Worm (Caenorhabditis elegans): ENCODE measurements around the gene R09E10.6.
"Not testable (repeated sequence)": the region's sequence is repeated elsewhere in the genome, so short reads cannot be mapped to it uniquely, and the experiment has no call there.

R09E10.6 gene

DNA sequence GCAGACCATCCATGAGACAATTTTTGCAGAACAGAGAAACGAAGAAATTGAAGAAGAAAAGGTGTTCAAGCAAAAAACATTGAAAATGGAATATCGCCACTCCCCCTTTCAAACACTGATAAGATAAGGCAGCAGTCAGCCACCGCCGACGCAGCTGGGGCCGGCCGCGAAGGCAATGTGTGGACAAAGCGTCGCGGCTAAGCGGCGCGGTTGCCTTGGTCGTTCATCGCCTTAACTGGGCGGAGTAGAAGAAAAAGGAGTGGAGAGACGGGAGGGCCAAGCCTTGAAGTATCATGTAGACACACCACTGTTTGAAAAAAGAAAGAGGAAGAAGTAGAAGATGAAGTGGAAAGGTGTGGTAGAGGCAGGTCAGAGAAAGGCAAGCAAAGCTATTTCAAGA is 37.0 kb upstream of the R09E10.6 start:
- peak; percentile 6 for TF ChIP-seq skn-1 (tag; optimal IDR thresholded peaks at IDR 0.05)
- TF ChIP-seq ceh-82 (tag; optimal IDR thresholded peaks at IDR 0.05) = peak in 1 of 3 experiments; percentile 25
- TF ChIP-seq jun-1 (tag; optimal IDR thresholded peaks at IDR 0.05) = no peak
- no peak for TF ChIP-seq aha-1 (tag; optimal IDR thresholded peaks at IDR 0.05)
- TF ChIP-seq fkh-8 (tag; optimal IDR thresholded peaks at IDR 0.05) = peak; percentile 53
- no peak for TF ChIP-seq ztf-4 (tag; optimal IDR thresholded peaks at IDR 0.05)
- peak; percentile 11 for TF ChIP-seq pax-3 (tag; optimal IDR thresholded peaks at IDR 0.05)
- TF ChIP-seq nhr-20 (tag; optimal IDR thresholded peaks at IDR 0.05) = peak; percentile 33
- TF ChIP-seq nhr-71 (tag; optimal IDR thresholded peaks at IDR 0.05) = peak; percentile 13
- TF ChIP-seq lin-14 (GFP tag; optimal IDR thresholded peaks at IDR 0.05) = peak; percentile 66
- TF ChIP-seq snu-23 (GFP tag; optimal IDR thresholded peaks at IDR 0.05) = peak; percentile 13
- no peak for TF ChIP-seq ceh-63 (GFP tag; optimal IDR thresholded peaks at IDR 0.05)
- peak; percentile 62 to 89 (median 72) for TF ChIP-seq elt-3 (tag; optimal IDR thresholded peaks at IDR 0.05)
- peak; percentile 12 for TF ChIP-seq dsc-1 (tag; optimal IDR thresholded peaks at IDR 0.05)
- peak; percentile 11 for TF ChIP-seq nhr-90 (tag; optimal IDR thresholded peaks at IDR 0.05; ENCODE audit: poor library complexity)
- peak in 1 of 2 experiments; percentile 52 for TF ChIP-seq lin-35 (GFP tag; optimal IDR thresholded peaks at IDR 0.05)
- peak; percentile 15 for TF ChIP-seq fkh-10 (GFP tag; optimal IDR thresholded peaks at IDR 0.05)
- TF ChIP-seq aly-2 (tag; optimal IDR thresholded peaks at IDR 0.05) = no peak
- no peak for TF ChIP-seq xbp-1 (tag; optimal IDR thresholded peaks at IDR 0.05)
- TF ChIP-seq swsn-7 (tag; optimal IDR thresholded peaks at IDR 0.05) = peak; percentile 0
- TF ChIP-seq nhr-85 (tag) = peak; percentile 26
- TF ChIP-seq efl-1 (optimal IDR thresholded peaks at IDR 0.05) = no peak
- peak in 1 of 2 experiments; percentile 37 for TF ChIP-seq efl-1 (GFP tag; optimal IDR thresholded peaks at IDR 0.05 in 1 of 2)
- TF ChIP-seq nhr-47 (tag; optimal IDR thresholded peaks at IDR 0.05) = peak; percentile 9
- no peak for TF ChIP-seq nhr-237 (tag; optimal IDR thresholded peaks at IDR 0.05)
- TF ChIP-seq vab-15 (tag; optimal IDR thresholded peaks at IDR 0.05) = no peak
- TF ChIP-seq zip-4 (GFP tag; optimal IDR thresholded peaks at IDR 0.05) = no peak
- TF ChIP-seq blmp-1 (tag; optimal IDR thresholded peaks at IDR 0.05) = peak; percentile 71
- no peak for TF ChIP-seq ceh-8 (GFP tag; optimal IDR thresholded peaks at IDR 0.05)
- peak; percentile 13 for TF ChIP-seq nhr-77 (tag; optimal IDR thresholded peaks at IDR 0.05)
- TF ChIP-seq elt-2 (tag; optimal IDR thresholded peaks at IDR 0.05) = peak; percentile 58
- TF ChIP-seq hlh-17 (GFP tag; optimal IDR thresholded peaks at IDR 0.05; ENCODE audit: borderline replicate concordance) = no peak
- TF ChIP-seq C16A3.4 (tag; optimal IDR thresholded peaks at IDR 0.05) = no peak

DNA sequence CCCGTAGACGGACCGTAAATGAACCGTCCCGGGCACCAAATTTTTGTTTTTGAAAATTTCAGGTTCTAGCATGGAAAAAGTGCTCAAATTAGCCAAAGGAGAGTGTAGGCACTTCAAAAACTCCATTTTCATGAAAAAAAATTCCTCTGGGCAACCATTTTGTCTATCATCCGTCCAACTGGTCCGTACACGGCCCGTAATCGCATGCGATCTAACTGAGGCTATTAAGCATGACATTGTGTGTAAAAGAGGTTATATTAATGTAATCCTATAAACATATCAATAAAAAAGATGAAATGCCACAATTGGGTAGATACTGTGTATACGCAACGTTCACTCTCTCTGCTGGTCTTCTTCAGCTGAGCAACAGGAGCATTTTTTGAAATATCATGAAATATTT is 28.7 kb upstream of the R09E10.6 start, which contains the start of gene R09E10.1:
R09E10.1 (minus strand) TSS at position 101 of the 400 bp plus-strand sequence.
- TF ChIP-seq elt-2, mep-1, nhr-47 (tag; optimal IDR thresholded peaks at IDR 0.05): not testable (repeated sequence)

DNA sequence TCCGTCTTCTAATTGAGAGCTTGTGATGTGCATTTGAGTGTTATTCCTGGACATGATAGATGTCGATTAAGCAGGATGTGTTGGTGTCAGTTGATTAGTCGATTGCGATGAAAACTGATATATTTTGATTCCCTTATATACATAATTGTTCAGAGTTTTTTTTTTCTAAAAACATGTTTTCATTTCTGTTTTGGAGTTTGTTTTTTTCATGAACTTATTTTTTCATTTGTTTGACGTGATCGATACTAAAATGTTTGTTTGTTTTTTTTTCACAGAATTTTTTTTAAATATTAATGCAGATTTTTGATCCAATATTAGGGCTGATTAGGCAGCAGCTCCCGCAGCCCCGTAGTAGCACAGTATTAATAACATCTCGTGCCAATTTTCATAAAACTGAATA is 24.3 kb upstream of the R09E10.6 start, which contains the start of gene R09E10.2:
R09E10.2 (minus strand) TSS at position 101 of the 400 bp plus-strand sequence.
- TF ChIP-seq nhr-19 (GFP tag; conservative IDR thresholded peaks at IDR 0.05) (no peak), zag-1 (tag; optimal IDR thresholded peaks at IDR 0.05) (no peak), nhr-90 (tag; optimal IDR thresholded peaks at IDR 0.05; ENCODE audit: poor library complexity) (no peak), grh-1 (GFP tag; IDR thresholded peaks at IDR 0.05) (no peak), unc-86 (tag; optimal IDR thresholded peaks at IDR 0.05) (no peak), fos-1 (tag; optimal IDR thresholded peaks at IDR 0.05) (no peak), unc-30 (tag; optimal IDR thresholded peaks at IDR 0.05) (no peak), unc-62 (GFP tag; optimal IDR thresholded peaks at IDR 0.05) (no peak), efl-1 (optimal IDR thresholded peaks at IDR 0.05) (no peak), efl-1 (GFP tag; optimal IDR thresholded peaks at IDR 0.05 in 1 of 2) (no peak), dsc-1 (tag; optimal IDR thresholded peaks at IDR 0.05) (no peak), hlh-17 (GFP tag; optimal IDR thresholded peaks at IDR 0.05; ENCODE audit: borderline replicate concordance) (no peak), ceh-90 (tag; optimal IDR thresholded peaks at IDR 0.05) (no peak), ceh-8 (GFP tag; optimal IDR thresholded peaks at IDR 0.05) (no peak), xbp-1 (tag; optimal IDR thresholded peaks at IDR 0.05) (no peak), ceh-88 (GFP tag; IDR thresholded peaks at IDR 0.05) (no peak)

Measured in whole organism, L1 larva.